Fruit fly (Drosophila melanogaster): ENCODE measurements around the gene Cpr67B.

DNA sequence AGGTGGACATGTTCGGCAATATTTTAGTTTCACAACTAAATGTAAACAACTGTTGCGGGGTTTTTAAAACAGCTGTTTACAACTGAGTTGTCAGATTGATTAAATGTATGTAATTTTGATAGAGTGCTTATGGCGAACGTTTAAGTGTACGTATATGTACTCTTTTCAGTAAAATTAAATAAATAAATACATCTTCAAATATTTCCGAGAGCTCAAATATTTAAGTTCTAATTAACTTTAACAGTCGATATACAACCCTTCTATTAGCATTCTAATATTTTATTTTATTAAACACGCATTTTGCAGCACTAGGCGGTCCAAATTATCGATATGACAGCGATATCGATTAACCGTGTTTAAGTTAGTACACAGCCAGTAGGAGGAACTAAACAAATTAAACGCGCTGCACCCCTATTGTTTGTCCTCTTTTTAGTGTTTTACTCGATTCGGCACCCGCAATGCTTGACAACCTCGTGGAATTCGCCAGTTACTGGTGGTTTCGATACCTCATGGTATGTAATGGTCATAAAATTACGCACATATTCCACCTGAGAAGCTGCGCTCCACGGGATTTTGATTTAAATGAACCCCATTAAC is 47.0 kb downstream of the Cpr67B start, which contains the start of the genes CG3448 and ghi:
- no peak for TF ChIP-seq cnc (optimal IDR thresholded peaks at IDR 0.05)
- peak; percentile 71 for TF ChIP-seq CG11617 (GFP tag; optimal IDR thresholded peaks at IDR 0.05)

All from whole organism, adult.